Worm (Caenorhabditis elegans) whole organism, midembryonic: ENCODE data around the gene srx-66.

ENCODE experiments used
- T22C8.4 ChIP-seq: fragments of 200-800 bp; sonication (Bioruptor generic); IDR thresholded peaks from 2 replicates; pipeline ENCODE4 v1.3.6; 2022; ENCODE audit warnings: missing genetic modification characterization, missing compliant biosample characterization
- flt-1 ChIP-seq: fragments of 200-800 bp; sonication (Bioruptor generic); IDR thresholded peaks from 2 replicates; pipeline ENCODE4 v1.3.6; 2022; ENCODE audit warnings: missing genetic modification characterization, missing compliant biosample characterization
- med-1 ChIP-seq: sonication (generic microtip); optimal IDR thresholded peaks from 2 replicates; lab custom pipeline; 2017; ENCODE audit warnings: missing genetic modification characterization, mild to moderate bottlenecking, missing compliant biosample characterization, antibody characterized with exemption, missing genetic modification reagents; ENCODE audit not compliant: insufficient read depth
- ref-1 ChIP-seq: fragments of 200-800 bp; sonication (Bioruptor generic); conservative IDR thresholded peaks from 2 replicates; pipeline ENCODE4 v1.3.6; 2022; ENCODE audit warnings: missing genetic modification reagents, missing genetic modification characterization, missing compliant biosample characterization
- ztf-23 ChIP-seq: fragments of 200-800 bp; sonication (Bioruptor generic); IDR thresholded peaks from 2 replicates; pipeline ENCODE4 v1.3.6; 2022; ENCODE audit warnings: missing genetic modification reagents, missing genetic modification characterization, missing compliant biosample characterization
- ztf-29 ChIP-seq: fragments of 200-800 bp; sonication (Bioruptor generic); IDR thresholded peaks from 2 replicates; pipeline ENCODE4 v1.3.6; 2022; ENCODE audit warnings: missing genetic modification reagents, missing genetic modification characterization, missing compliant biosample characterization

DNA sequence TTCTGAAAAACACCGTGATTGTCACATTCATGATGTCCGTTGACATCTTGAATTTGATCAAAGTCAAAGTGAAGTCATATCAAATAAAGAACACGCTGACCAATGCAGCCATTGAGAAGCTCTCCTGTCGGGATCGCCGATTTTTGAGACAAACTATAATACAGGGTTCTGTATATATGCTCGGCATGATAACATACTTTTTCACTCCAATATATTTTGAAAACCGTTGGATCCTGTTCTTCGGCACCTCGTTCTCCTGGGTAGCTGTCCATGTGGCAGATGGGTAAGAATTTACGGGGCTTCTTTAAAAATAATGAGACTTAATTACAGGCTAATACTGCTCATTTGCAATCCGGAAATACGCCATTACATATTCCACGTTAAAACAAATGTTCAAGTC lies 3.2 kb downstream of the srx-66 start:
- TF ChIP-seq ztf-23 (GFP tag; lab: Robert Waterston, UW): no peak
- TF ChIP-seq ztf-29: no peak
- no peak for TF ChIP-seq T22C8.4 (GFP tag; lab: Robert Waterston, UW)
- TF ChIP-seq med-1 (GFP tag; lab: Kevin White, UChicago): no peak
- TF ChIP-seq ref-1 (GFP tag; lab: Robert Waterston, UW): no peak
- TF ChIP-seq flt-1 (GFP tag; lab: Robert Waterston, UW): no peak
